Worm (Caenorhabditis elegans) whole organism, L2 larva: ENCODE data around the gene lelo-4.

Source experiments
- C34F6.9 ChIP-seq: fragments of 150-350 bp; optimal IDR thresholded peaks from 2 replicates; lab custom pipeline; 2014; ENCODE audit warnings: missing biosample characterization, missing genetic modification characterization
- F13H6.1 ChIP-seq: sonication (generic microtip); optimal IDR thresholded peaks from 2 replicates; lab custom pipeline; 2016; ENCODE audit warnings: missing genetic modification characterization, missing compliant biosample characterization
- R02D3.7 ChIP-seq: fragments of 150-350 bp; optimal IDR thresholded peaks from 2 replicates; lab custom pipeline; 2014; ENCODE audit warnings: missing biosample characterization, missing genetic modification characterization
- Y55F3AM.14 ChIP-seq: fragments of 200-800 bp; sonication (Bioruptor generic); optimal IDR thresholded peaks from 2 replicates; lab custom pipeline; 2018; ENCODE audit warnings: mild to moderate bottlenecking, missing genetic modification characterization, missing compliant biosample characterization
- ZK546.5 ChIP-seq: sonication (generic microtip); optimal IDR thresholded peaks from 2 replicates; lab custom pipeline; 2017; ENCODE audit warnings: missing biosample characterization, missing genetic modification characterization
- alr-1 ChIP-seq: fragments of 150-350 bp; optimal IDR thresholded peaks from 2 replicates; lab custom pipeline; 2014; ENCODE audit warnings: missing biosample characterization, missing genetic modification characterization
- aly-2 ChIP-seq: fragments of 150-350 bp; optimal IDR thresholded peaks from 2 replicates; lab custom pipeline; 2014; ENCODE audit warnings: missing biosample characterization, missing genetic modification characterization
- ama-1 ChIP-seq: fragments of 150-350 bp; optimal IDR thresholded peaks from 2 replicates; lab custom pipeline; 2018; ENCODE audit warnings: inconsistent platforms
- blmp-1 ChIP-seq: sonication (generic microtip); optimal IDR thresholded peaks from 2 replicates; lab custom pipeline; 2017; ENCODE audit warnings: missing genetic modification characterization, mild to moderate bottlenecking, missing compliant biosample characterization, antibody characterized with exemption, moderate library complexity; ENCODE audit not compliant: insufficient read depth
- ceh-16 ChIP-seq: fragments of 150-350 bp; optimal IDR thresholded peaks from 2 replicates; lab custom pipeline; 2014; ENCODE audit warnings: missing biosample characterization, missing genetic modification characterization
- ceh-82 ChIP-seq: fragments of 150-350 bp; optimal IDR thresholded peaks from 2 replicates; lab custom pipeline; 2014; ENCODE audit warnings: missing biosample characterization, missing genetic modification characterization
- crh-2 ChIP-seq: sonication (generic microtip); optimal IDR thresholded peaks from 2 replicates; lab custom pipeline; 2017; ENCODE audit warnings: missing biosample characterization, missing genetic modification characterization
- dmd-4 ChIP-seq: sonication (generic microtip); optimal IDR thresholded peaks from 2 replicates; lab custom pipeline; 2017; ENCODE audit warnings: missing biosample characterization, missing genetic modification characterization
- egl-27 ChIP-seq: sonication (generic microtip); optimal IDR thresholded peaks from 3 replicates; lab custom pipeline; 2017; ENCODE audit warnings: missing biosample characterization, missing genetic modification reagents, missing genetic modification characterization
- elt-1 ChIP-seq: fragments of 150-350 bp; optimal IDR thresholded peaks from 2 replicates; lab custom pipeline; 2014; ENCODE audit warnings: missing biosample characterization, missing genetic modification characterization
- elt-3 ChIP-seq: sonication (generic microtip); optimal IDR thresholded peaks from 2 replicates; lab custom pipeline; 2017; ENCODE audit warnings: missing biosample characterization, missing genetic modification characterization
- fos-1 ChIP-seq: fragments of 150-350 bp; optimal IDR thresholded peaks from 2 replicates; lab custom pipeline; 2014; ENCODE audit warnings: missing biosample characterization, missing genetic modification characterization
- gmeb-1 ChIP-seq: fragments of 150-350 bp; optimal IDR thresholded peaks from 2 replicates; lab custom pipeline; 2014; ENCODE audit warnings: missing biosample characterization, missing genetic modification characterization
- lin-11 ChIP-seq: fragments of 150-350 bp; sonication (generic microtip); optimal IDR thresholded peaks from 2 replicates; lab custom pipeline; 2014; ENCODE audit warnings: missing biosample characterization, missing genetic modification characterization, inconsistent platforms, mixed read lengths
- lin-39 ChIP-seq: fragments of 150-350 bp; optimal IDR thresholded peaks from 2 replicates; lab custom pipeline; 2014; ENCODE audit warnings: missing biosample characterization, missing genetic modification reagents, missing genetic modification characterization
- mab-5 ChIP-seq: fragments of 150-350 bp; optimal IDR thresholded peaks from 2 replicates; lab custom pipeline; 2014; ENCODE audit warnings: missing biosample characterization, missing genetic modification characterization
- mbf-1 ChIP-seq: sonication (generic microtip); optimal IDR thresholded peaks from 2 replicates; lab custom pipeline; 2017; ENCODE audit warnings: missing biosample characterization, missing genetic modification characterization
- mdl-1 ChIP-seq, 2 experiments: fragments of 150-350 bp in 1 of 2; sonication (generic microtip) in 1 of 2; optimal IDR thresholded peaks; 2 replicates each; lab custom pipeline; 2017; ENCODE audit warnings: missing biosample characterization in 2 of 2, missing genetic modification characterization in 2 of 2
- nhr-10 ChIP-seq: sonication (generic microtip); optimal IDR thresholded peaks from 2 replicates; lab custom pipeline; 2017; ENCODE audit warnings: missing biosample characterization, missing genetic modification characterization
- nhr-11 ChIP-seq: fragments of 150-350 bp; optimal IDR thresholded peaks from 2 replicates; lab custom pipeline; 2014; ENCODE audit warnings: missing biosample characterization, missing genetic modification characterization
- nhr-12 ChIP-seq: fragments of 150-350 bp; optimal IDR thresholded peaks from 2 replicates; lab custom pipeline; 2014; ENCODE audit warnings: missing biosample characterization, missing genetic modification characterization
- nhr-129 ChIP-seq: fragments of 150-350 bp; optimal IDR thresholded peaks from 2 replicates; lab custom pipeline; 2014; ENCODE audit warnings: missing biosample characterization, missing genetic modification characterization
- nhr-237 ChIP-seq: fragments of 150-350 bp; optimal IDR thresholded peaks from 2 replicates; lab custom pipeline; 2014; ENCODE audit warnings: missing biosample characterization, missing genetic modification characterization
- nhr-25 ChIP-seq: fragments of 150-350 bp; sonication (generic microtip); optimal IDR thresholded peaks from 3 replicates; lab custom pipeline; 2014; ENCODE audit warnings: missing biosample characterization, missing genetic modification characterization
- nhr-6 ChIP-seq: fragments of 150-350 bp; optimal IDR thresholded peaks from 2 replicates; lab custom pipeline; 2014; ENCODE audit warnings: missing biosample characterization, missing genetic modification characterization
- nhr-77 ChIP-seq: fragments of 150-350 bp; optimal IDR thresholded peaks from 2 replicates; lab custom pipeline; 2014; ENCODE audit warnings: missing biosample characterization, missing genetic modification characterization
- peb-1 ChIP-seq: fragments of 150-350 bp; optimal IDR thresholded peaks from 2 replicates; lab custom pipeline; 2014; ENCODE audit warnings: missing biosample characterization, missing genetic modification characterization
- sem-4 ChIP-seq: fragments of 150-350 bp; optimal IDR thresholded peaks from 2 replicates; lab custom pipeline; 2014; ENCODE audit warnings: missing biosample characterization, missing genetic modification reagents, missing genetic modification characterization
- skn-1 ChIP-seq: sonication (generic microtip); optimal IDR thresholded peaks from 2 replicates; lab custom pipeline; 2017; ENCODE audit warnings: missing biosample characterization, missing genetic modification characterization
- sma-3 ChIP-seq: sonication (generic microtip); optimal IDR thresholded peaks from 2 replicates; lab custom pipeline; 2016; ENCODE audit warnings: missing genetic modification reagents, missing genetic modification characterization, missing compliant biosample characterization
- sma-9 ChIP-seq, 2 experiments: fragments of 150-350 bp in 1 of 2; sonication (generic microtip) in 1 of 2; optimal IDR thresholded peaks; 2 replicates each; lab custom pipeline; 2014 to 2016; ENCODE audit warnings: missing genetic modification characterization in 2 of 2, mild to moderate bottlenecking in 1 of 2, missing biosample characterization in 1 of 2, missing compliant biosample characterization in 1 of 2, missing genetic modification reagents in 1 of 2, moderate library complexity in 1 of 2
- snpc-4 ChIP-seq: fragments of 150-350 bp; optimal IDR thresholded peaks from 2 replicates; lab custom pipeline; 2014; ENCODE audit warnings: missing biosample characterization, missing genetic modification characterization
- unc-39 ChIP-seq: fragments of 150-350 bp; optimal IDR thresholded peaks from 2 replicates; lab custom pipeline; 2014; ENCODE audit warnings: missing biosample characterization, missing genetic modification characterization
- unc-62 ChIP-seq: fragments of 150-350 bp; optimal IDR thresholded peaks from 2 replicates; lab custom pipeline; 2014; ENCODE audit warnings: missing biosample characterization, missing genetic modification reagents, missing genetic modification characterization
- zag-1 ChIP-seq: fragments of 150-350 bp; optimal IDR thresholded peaks from 2 replicates; lab custom pipeline; 2014; ENCODE audit warnings: missing biosample characterization, missing genetic modification characterization
- ztf-1 ChIP-seq: fragments of 200-800 bp; sonication (Bioruptor generic); conservative IDR thresholded peaks from 2 replicates; pipeline ENCODE4 v1.3.6; 2022; ENCODE audit warnings: missing genetic modification characterization, missing compliant biosample characterization
- ztf-11 ChIP-seq: sonication (generic microtip); optimal IDR thresholded peaks from 2 replicates; lab custom pipeline; 2017; ENCODE audit warnings: missing biosample characterization, missing genetic modification characterization
- ztf-4 ChIP-seq: fragments of 150-350 bp; optimal IDR thresholded peaks from 2 replicates; lab custom pipeline; 2014; ENCODE audit warnings: missing biosample characterization, missing genetic modification characterization

The lelo-4 gene

ce11 chrII:5668830-5669229 lies 45.9 kb upstream of the lelo-4 start, which contains the start of gene C25H3.7:
Gene C25H3.7 (minus strand): TSS chrII:5668930.
- TF ChIP-seq elt-3 (tag; lab: Kevin White, UChicago) (no peak), blmp-1 (tag; lab: Kevin White, UChicago) (no peak), snpc-4 (tag; lab: Kevin White, UChicago) (no peak), gmeb-1 (tag; lab: Kevin White, UChicago) (no peak), C34F6.9 (tag; lab: Kevin White, UChicago) (no peak), mbf-1 (tag; lab: Kevin White, UChicago) (no peak), sma-3 (GFP tag; lab: Kevin White, UChicago) (no peak), ceh-82 (no peak), crh-2 (tag; lab: Kevin White, UChicago) (no peak), nhr-129 (tag; lab: Kevin White, UChicago) (no peak), nhr-25 (no peak), alr-1 (no peak)

DNA sequence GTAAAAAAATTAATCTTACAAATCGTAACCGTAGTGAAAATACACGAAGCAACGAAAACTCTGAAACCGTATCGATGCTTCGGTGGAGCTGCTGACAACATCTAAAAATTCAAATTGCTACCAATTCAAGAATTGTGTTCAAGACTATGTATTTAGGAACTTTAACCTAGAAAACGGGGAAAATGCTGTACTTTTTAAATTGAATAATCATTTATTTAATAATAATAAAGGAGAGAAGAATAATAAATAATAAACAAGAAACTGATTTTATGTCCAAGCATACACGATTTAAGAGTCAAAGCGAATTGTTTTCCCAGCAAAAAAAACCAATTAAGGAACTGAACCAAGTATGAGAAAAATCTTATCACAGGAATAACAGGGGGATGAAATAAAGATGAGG lies 45.1 kb upstream of the lelo-4 start, which contains the start of gene C25H3.17:
Gene C25H3.17, minus strand, starts transcription at position 101 of the 400 bp plus-strand sequence.
- TF ChIP-seq nhr-6 (no peak), sma-9 (GFP tag; optimal IDR thresholded peaks at IDR 0.05; lab: Kevin White, UChicago) (no peak), sma-9 (tag; optimal IDR thresholded peaks at IDR 0.05; lab: Kevin White, UChicago) (no peak), nhr-129 (tag; lab: Kevin White, UChicago) (no peak), R02D3.7 (tag; lab: Kevin White, UChicago) (no peak), F13H6.1 (tag; lab: Kevin White, UChicago) (no peak), nhr-10 (tag; lab: Kevin White, UChicago) (no peak), blmp-1 (tag; lab: Kevin White, UChicago) (no peak), skn-1 (tag; lab: Kevin White, UChicago) (no peak), unc-39 (tag; lab: Kevin White, UChicago) (no peak), mbf-1 (tag; lab: Kevin White, UChicago) (no peak), fos-1 (no peak), nhr-12 (no peak), crh-2 (tag; lab: Kevin White, UChicago) (no peak), elt-3 (tag; lab: Kevin White, UChicago) (no peak), nhr-11 (tag; lab: Kevin White, UChicago) (no peak), aly-2 (tag; lab: Kevin White, UChicago) (no peak), dmd-4 (no peak), unc-62 (GFP tag; lab: Kevin White, UChicago) (no peak), lin-11 (no peak)

DNA sequence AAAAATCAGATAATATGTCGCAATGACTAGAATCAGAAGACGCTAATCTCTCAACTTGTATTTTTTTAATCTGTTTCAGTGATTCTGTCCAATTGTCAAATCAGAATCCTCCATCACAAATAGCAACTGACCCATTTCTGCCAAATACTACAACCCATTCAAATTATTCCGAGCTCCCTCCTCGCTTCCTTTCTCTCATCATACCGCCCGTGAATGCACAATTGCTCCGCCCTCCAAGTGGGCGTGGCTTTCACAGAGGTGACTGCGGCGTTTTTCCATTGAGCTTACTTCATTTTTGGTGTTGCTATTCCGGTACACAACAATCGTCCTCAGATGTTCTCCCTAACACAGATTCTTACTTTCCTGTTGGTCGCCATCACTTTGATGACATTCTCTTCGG lies 34.0 kb upstream of the lelo-4 start, which contains the start of gene flp-27:
Gene flp-27, plus strand, starts transcription at position 301 of the 400 bp plus-strand sequence.
- no peak for TF ChIP-seq fos-1
- TF ChIP-seq ztf-11, result no peak

ce11 chrII:5688959-5689358 lies 25.8 kb upstream of the lelo-4 start, which contains the start of gene C25H3.11:
Gene C25H3.11 (minus strand): TSS chrII:5689040.
- no peak for TF ChIP-seq nhr-237 (tag; lab: Kevin White, UChicago)
- TF ChIP-seq alr-1, result no peak
- no peak for TF ChIP-seq dmd-4
- TF ChIP-seq fos-1, result peak; percentile 33
- TF ChIP-seq sem-4 (tag; lab: Kevin White, UChicago), result no peak
- TF ChIP-seq snpc-4 (tag; lab: Kevin White, UChicago), result no peak
- no peak for TF ChIP-seq nhr-12
- TF ChIP-seq aly-2 (tag; lab: Kevin White, UChicago), result no peak
- no peak for TF ChIP-seq egl-27 (tag; lab: Kevin White, UChicago)
- TF ChIP-seq F13H6.1 (tag; lab: Kevin White, UChicago), result peak; percentile 13
- no peak for TF ChIP-seq lin-11
- no peak for TF ChIP-seq mab-5
- TF ChIP-seq gmeb-1 (tag; lab: Kevin White, UChicago), result no peak
- TF ChIP-seq nhr-10 (tag; lab: Kevin White, UChicago), result no peak
- no peak for TF ChIP-seq unc-62 (GFP tag; lab: Kevin White, UChicago)
- TF ChIP-seq elt-1, result no peak
- peak; percentile 41 for TF ChIP-seq nhr-25
- TF ChIP-seq C34F6.9 (tag; lab: Kevin White, UChicago), result peak; percentile 47
- TF ChIP-seq peb-1 (tag; lab: Kevin White, UChicago), result no peak
- TF ChIP-seq nhr-129 (tag; lab: Kevin White, UChicago), result no peak
- TF ChIP-seq ZK546.5, result no peak
- TF ChIP-seq ztf-1 (GFP tag; lab: Robert Waterston, UW), result no peak
- no peak for TF ChIP-seq ztf-4 (tag; lab: Kevin White, UChicago)
- TF ChIP-seq mbf-1 (tag; lab: Kevin White, UChicago), result no peak
- TF ChIP-seq Y55F3AM.14, result no peak
- TF ChIP-seq zag-1 (tag; lab: Kevin White, UChicago), result no peak
- TF ChIP-seq blmp-1 (tag; lab: Kevin White, UChicago), result no peak
- TF ChIP-seq sma-3 (GFP tag; lab: Kevin White, UChicago), result peak; percentile 10
- TF ChIP-seq elt-3 (tag; lab: Kevin White, UChicago), result no peak
- TF ChIP-seq nhr-6, result no peak
- TF ChIP-seq unc-39 (tag; lab: Kevin White, UChicago), result no peak
- no peak for TF ChIP-seq nhr-77 (tag; lab: Kevin White, UChicago)
- peak; percentile 59 for TF ChIP-seq crh-2 (tag; lab: Kevin White, UChicago)
- TF ChIP-seq sma-9 (GFP tag; optimal IDR thresholded peaks at IDR 0.05; lab: Kevin White, UChicago), result no peak
- no peak for TF ChIP-seq sma-9 (tag; optimal IDR thresholded peaks at IDR 0.05; lab: Kevin White, UChicago)
- TF ChIP-seq ceh-16 (tag; lab: Kevin White, UChicago), result no peak
- TF ChIP-seq ceh-82, result no peak
- TF ChIP-seq lin-39 (tag; lab: Kevin White, UChicago), result no peak
- TF ChIP-seq R02D3.7 (tag; lab: Kevin White, UChicago), result no peak
- TF ChIP-seq skn-1 (tag; lab: Kevin White, UChicago), result no peak
- no peak for TF ChIP-seq ama-1 (lab: Kevin White, UChicago)
- TF ChIP-seq mdl-1 (tag; optimal IDR thresholded peaks at IDR 0.05; lab: Kevin White, UChicago), result no peak
